Fruit fly (Drosophila melanogaster) whole organism, embryonic: Measurements from ENCODE around the gene SkpD.

Experiments
- Atf3 ChIP-seq: fragments of 200-800 bp; sonication (Bioruptor generic); optimal IDR thresholded peaks from 3 replicates; lab custom pipeline; 2016; ENCODE audit warnings: missing biosample characterization, missing genetic modification characterization
- CG1024 ChIP-seq: fragments of 200-800 bp; sonication (Bioruptor generic); IDR thresholded peaks from 2 replicates; pipeline ENCODE4 v1.3.6; 2022; ENCODE audit warnings: missing biosample characterization, missing genetic modification characterization
- CG10274 ChIP-seq: fragments of 200-800 bp; sonication (Bioruptor generic); optimal IDR thresholded peaks from 3 replicates; lab custom pipeline; 2017; ENCODE audit warnings: missing biosample characterization, mild to moderate bottlenecking, missing genetic modification characterization
- CG10959 ChIP-seq: fragments of 200-800 bp; sonication (Bioruptor generic); IDR thresholded peaks from 2 replicates; pipeline ENCODE4 v1.3.6; 2022; ENCODE audit warnings: missing biosample characterization, missing genetic modification characterization
- CG12299 ChIP-seq: fragments of 200-800 bp; sonication (Bioruptor generic); optimal IDR thresholded peaks from 2 replicates; lab custom pipeline; 2018; ENCODE audit warnings: missing biosample characterization, mild to moderate bottlenecking, missing genetic modification characterization
- CG13424 ChIP-seq: fragments of 200-800 bp; sonication (Bioruptor generic); optimal IDR thresholded peaks from 2 replicates; lab custom pipeline; 2019; ENCODE audit warnings: missing biosample characterization, mild to moderate bottlenecking, missing genetic modification characterization, moderate library complexity
- CG14710 ChIP-seq: fragments of 200-800 bp; sonication (Bioruptor generic); optimal IDR thresholded peaks from 3 replicates; lab custom pipeline; 2019; ENCODE audit warnings: missing biosample characterization, mild to moderate bottlenecking, missing genetic modification characterization, moderate library complexity
- CG17328 ChIP-seq: fragments of 200-800 bp; sonication (Bioruptor generic); IDR thresholded peaks from 2 replicates; pipeline ENCODE4 v1.3.6; 2022; ENCODE audit warnings: missing biosample characterization, missing genetic modification characterization
- CG17361 ChIP-seq: fragments of 200-800 bp; sonication (Bioruptor generic); IDR thresholded peaks from 3 replicates; pipeline ENCODE4 v1.3.6; 2022; ENCODE audit warnings: missing biosample characterization, missing genetic modification characterization
- CG17802 ChIP-seq: fragments of 200-800 bp; sonication (Bioruptor generic); optimal IDR thresholded peaks from 2 replicates; lab custom pipeline; 2018; ENCODE audit warnings: missing biosample characterization, mild to moderate bottlenecking, missing genetic modification characterization, moderate library complexity
- CG18262 ChIP-seq: fragments of 200-800 bp; optimal IDR thresholded peaks from 3 replicates; lab custom pipeline; 2019; ENCODE audit warnings: missing biosample characterization, mild to moderate bottlenecking, missing genetic modification characterization, moderate library complexity
- CG34224 ChIP-seq: fragments of 200-800 bp; sonication (Bioruptor generic); IDR thresholded peaks from 3 replicates; pipeline ENCODE4 v1.3.6; 2022; ENCODE audit warnings: missing biosample characterization, missing genetic modification characterization; ENCODE audit not compliant: partially characterized antibody
- CG4328 ChIP-seq: fragments of 200-800 bp; sonication (Bioruptor generic); optimal IDR thresholded peaks from 3 replicates; lab custom pipeline; 2017; ENCODE audit warnings: missing biosample characterization, missing genetic modification reagents, missing genetic modification characterization
- CG6654 ChIP-seq: fragments of 200-800 bp; sonication (Bioruptor generic); optimal IDR thresholded peaks from 2 replicates; lab custom pipeline; 2017; ENCODE audit warnings: missing biosample characterization, mild to moderate bottlenecking, missing genetic modification characterization
- CG7963 ChIP-seq: fragments of 200-800 bp; sonication (Bioruptor generic); IDR thresholded peaks from 3 replicates; pipeline ENCODE4 v1.3.6; 2022; ENCODE audit warnings: missing biosample characterization, missing genetic modification characterization; ENCODE audit not compliant: partially characterized antibody
- CG8290 ChIP-seq, 3 experiments: fragments of 200-800 bp; sonication (Bioruptor generic); optimal IDR thresholded peaks; 2 replicates each; lab custom pipeline; 2016 to 2019; ENCODE audit warnings: missing biosample characterization in 3 of 3, missing genetic modification characterization in 3 of 3, mild to moderate bottlenecking in 2 of 3, moderate library complexity in 1 of 3
- CHES-1-like ChIP-seq: fragments of 200-800 bp; sonication (Bioruptor generic); optimal IDR thresholded peaks from 2 replicates; lab custom pipeline; 2016; ENCODE audit warnings: missing biosample characterization, missing genetic modification characterization
- CoRest ChIP-seq: fragments of 200-800 bp; sonication (Bioruptor generic); optimal IDR thresholded peaks from 3 replicates; lab custom pipeline; 2018; ENCODE audit warnings: missing biosample characterization, mild to moderate bottlenecking, missing genetic modification characterization, moderate library complexity
- CrebB ChIP-seq: fragments of 200-800 bp; sonication (Bioruptor generic); optimal IDR thresholded peaks from 3 replicates; lab custom pipeline; 2018; ENCODE audit warnings: missing biosample characterization, mild to moderate bottlenecking, missing genetic modification characterization
- Deaf1 ChIP-seq: fragments of 200-800 bp; optimal IDR thresholded peaks from 3 replicates; lab custom pipeline; 2019; ENCODE audit warnings: missing biosample characterization, mild to moderate bottlenecking, missing genetic modification characterization, moderate library complexity
- Dll ChIP-seq: fragments of 200-800 bp; sonication (Bioruptor generic); IDR thresholded peaks from 4 replicates; pipeline ENCODE4 v1.3.6; 2022; ENCODE audit warnings: missing biosample characterization, missing genetic modification characterization; ENCODE audit not compliant: partially characterized antibody
- Eip74EF ChIP-seq, 2 experiments: fragments of 200-800 bp in 1 of 2; fragments of >200 bp in 1 of 2; sonication (Bioruptor generic) in 1 of 2; optimal IDR thresholded peaks; 2 replicates each; lab custom pipeline; 2017 to 2019; ENCODE audit warnings: missing biosample characterization in 2 of 2, missing genetic modification characterization in 2 of 2, mild to moderate bottlenecking in 1 of 2, moderate library complexity in 1 of 2
- GATAe ChIP-seq: fragments of 200-800 bp; sonication (Bioruptor generic); conservative IDR thresholded peaks from 2 replicates; pipeline ENCODE4 v1.3.6; 2022; ENCODE audit warnings: missing biosample characterization, missing genetic modification characterization
- H15 ChIP-seq: fragments of 200-800 bp; sonication (Bioruptor generic); IDR thresholded peaks from 3 replicates; pipeline ENCODE4 v1.3.6; 2022; ENCODE audit warnings: missing biosample characterization, missing genetic modification characterization
- HHEX ChIP-seq: fragments of 200-800 bp; sonication (Bioruptor generic); optimal IDR thresholded peaks from 3 replicates; lab custom pipeline; 2017; ENCODE audit warnings: missing biosample characterization, mild to moderate bottlenecking, missing genetic modification characterization, missing genetic modification reagents
- Hmx ChIP-seq: fragments of 200-800 bp; sonication (Bioruptor generic); optimal IDR thresholded peaks from 2 replicates; lab custom pipeline; 2016; ENCODE audit warnings: missing biosample characterization, missing genetic modification characterization
- Hr51 ChIP-seq, 2 experiments: fragments of 200-800 bp; sonication (Bioruptor generic); optimal IDR thresholded peaks; 2 replicates in 1 of 2; 3 replicates in 1 of 2; lab custom pipeline; 2016 to 2018; ENCODE audit warnings: missing biosample characterization in 2 of 2, missing genetic modification characterization in 2 of 2, mild to moderate bottlenecking in 1 of 2, moderate library complexity in 1 of 2
- Hsf ChIP-seq: fragments of 200-800 bp; sonication (Bioruptor generic); optimal IDR thresholded peaks from 3 replicates; lab custom pipeline; 2016; ENCODE audit warnings: missing biosample characterization, missing genetic modification characterization
- Myb ChIP-seq: fragments of 200-800 bp; sonication (Bioruptor generic); optimal IDR thresholded peaks from 2 replicates; lab custom pipeline; 2016; ENCODE audit warnings: missing biosample characterization, missing genetic modification characterization
- Opbp ChIP-seq: fragments of 200-800 bp; sonication (Bioruptor generic); IDR thresholded peaks from 3 replicates; pipeline ENCODE4 v1.3.6; 2022; ENCODE audit warnings: missing biosample characterization, missing genetic modification characterization; ENCODE audit not compliant: partially characterized antibody
- Sox100B ChIP-seq: fragments of 200-800 bp; sonication (Bioruptor generic); optimal IDR thresholded peaks from 3 replicates; lab custom pipeline; 2018; ENCODE audit warnings: missing biosample characterization, mild to moderate bottlenecking, missing genetic modification characterization
- Sry-β ChIP-seq: fragments of 200-800 bp; sonication (Bioruptor generic); optimal IDR thresholded peaks from 2 replicates; lab custom pipeline; 2018; ENCODE audit warnings: missing biosample characterization, mild to moderate bottlenecking, missing genetic modification characterization, moderate library complexity
- amos ChIP-seq: fragments of 200-800 bp; sonication (Bioruptor generic); IDR thresholded peaks from 2 replicates; pipeline ENCODE4 v1.3.6; 2022; ENCODE audit warnings: missing biosample characterization, missing genetic modification characterization; ENCODE audit not compliant: partially characterized antibody
- bowl ChIP-seq: fragments of 200-800 bp; sonication (Bioruptor generic); IDR thresholded peaks from 2 replicates; pipeline ENCODE4 v1.3.6; 2022; ENCODE audit warnings: missing biosample characterization, missing genetic modification characterization
- chinmo ChIP-seq: fragments of 200-800 bp; sonication (Bioruptor generic); IDR thresholded peaks from 4 replicates; pipeline ENCODE4 v1.3.6; 2022; ENCODE audit warnings: missing biosample characterization, missing genetic modification characterization; ENCODE audit not compliant: partially characterized antibody
- corto ChIP-seq: fragments of 200-800 bp; sonication (Bioruptor generic); optimal IDR thresholded peaks from 2 replicates; lab custom pipeline; 2016; ENCODE audit warnings: missing biosample characterization, mild to moderate bottlenecking, missing genetic modification characterization, moderate library complexity
- dimm ChIP-seq: fragments of 200-800 bp; sonication (Bioruptor generic); IDR thresholded peaks from 2 replicates; pipeline ENCODE4 v1.3.6; 2022; ENCODE audit warnings: missing biosample characterization, missing genetic modification characterization
- fd3F ChIP-seq: fragments of 200-800 bp; sonication (Bioruptor generic); optimal IDR thresholded peaks from 2 replicates; lab custom pipeline; 2018; ENCODE audit warnings: missing biosample characterization, mild to moderate bottlenecking, missing genetic modification characterization, moderate library complexity
- gt ChIP-seq: fragments of 200-800 bp; sonication (Bioruptor generic); IDR thresholded peaks from 2 replicates; pipeline ENCODE4 v1.3.6; 2022; ENCODE audit warnings: missing biosample characterization, missing genetic modification characterization
- jing ChIP-seq: fragments of 200-800 bp; sonication (Bioruptor generic); optimal IDR thresholded peaks from 2 replicates; lab custom pipeline; 2018; ENCODE audit warnings: missing biosample characterization, mild to moderate bottlenecking, missing genetic modification characterization
- lbe ChIP-seq: fragments of 200-800 bp; sonication (Bioruptor generic); optimal IDR thresholded peaks from 2 replicates; lab custom pipeline; 2016; ENCODE audit warnings: missing biosample characterization, mild to moderate bottlenecking, missing genetic modification characterization
- nom ChIP-seq: fragments of 200-800 bp; sonication (Bioruptor generic); optimal IDR thresholded peaks from 2 replicates; lab custom pipeline; 2017; ENCODE audit warnings: missing biosample characterization, missing genetic modification characterization, mild to moderate bottlenecking, moderate library complexity, missing genetic modification reagents
- psq ChIP-seq: fragments of 200-800 bp; sonication (Bioruptor generic); optimal IDR thresholded peaks from 2 replicates; lab custom pipeline; 2017; ENCODE audit warnings: missing biosample characterization, missing genetic modification characterization
- sna ChIP-seq: fragments of 200-800 bp; sonication (Bioruptor generic); IDR thresholded peaks from 2 replicates; pipeline ENCODE4 v1.3.6; 2022; ENCODE audit warnings: missing biosample characterization, missing genetic modification characterization; ENCODE audit not compliant: partially characterized antibody
- sob ChIP-seq: fragments of 200-800 bp; sonication (Bioruptor generic); IDR thresholded peaks from 2 replicates; pipeline ENCODE4 v1.3.6; 2022; ENCODE audit warnings: missing biosample characterization, missing genetic modification characterization
- sr ChIP-seq: fragments of 200-800 bp; sonication (Bioruptor generic); IDR thresholded peaks from 3 replicates; pipeline ENCODE4 v1.3.6; 2022; ENCODE audit warnings: missing biosample characterization, missing genetic modification characterization
- ssp ChIP-seq: fragments of 200-800 bp; sonication (Bioruptor generic); IDR thresholded peaks from 2 replicates; pipeline ENCODE4 v1.3.6; 2022; ENCODE audit warnings: missing biosample characterization, missing genetic modification characterization
- usp ChIP-seq: fragments of >200 bp; optimal IDR thresholded peaks from 2 replicates; lab custom pipeline; 2017; ENCODE audit warnings: missing biosample characterization, missing genetic modification characterization
- wor ChIP-seq: fragments of 200-800 bp; sonication (Bioruptor generic); IDR thresholded peaks from 2 replicates; pipeline ENCODE4 v1.3.6; 2022; ENCODE audit warnings: missing biosample characterization, missing genetic modification characterization
- zf30C ChIP-seq: fragments of 200-800 bp; sonication (Bioruptor generic); optimal IDR thresholded peaks from 3 replicates; lab custom pipeline; 2018; ENCODE audit warnings: missing biosample characterization, mild to moderate bottlenecking, missing genetic modification characterization

Gene SkpD

dm6 chrX:19818617-19819016, 6.1 kb downstream of the SkpD start (continued):
- TF ChIP-seq CG6654: no peak
- no peak for TF ChIP-seq Myb (GFP tag; lab: Kevin White, UChicago)
- no peak for TF ChIP-seq CG17802 (tag; lab: Kevin White, UChicago)
- no peak for TF ChIP-seq CG10274 (GFP tag; lab: Kevin White, UChicago)
- no peak for TF ChIP-seq chinmo (GFP tag; lab: Robert Waterston, UW)
- no peak for TF ChIP-seq ssp (GFP tag; lab: Robert Waterston, UW)
- no peak for TF ChIP-seq lbe (GFP tag; lab: Kevin White, UChicago)
- no peak for TF ChIP-seq CG10959 (GFP tag; lab: Robert Waterston, UW)
- TF ChIP-seq dimm: no peak
- peak; percentile 31; the same call in 1 of the 3 replicates for TF ChIP-seq CG17361 (GFP tag; lab: Robert Waterston, UW)
- no peak for TF ChIP-seq nom (GFP tag; lab: Kevin White, UChicago)
- TF ChIP-seq fd3F (GFP tag; lab: Kevin White, UChicago): no peak
- TF ChIP-seq sna (GFP tag; lab: Robert Waterston, UW): no peak
- TF ChIP-seq CG14710: no peak
- TF ChIP-seq Sry-β (GFP tag; lab: Kevin White, UChicago): no peak
- no peak for TF ChIP-seq Dll
- TF ChIP-seq CG8290 (GFP tag; optimal IDR thresholded peaks at IDR 0.05; lab: Kevin White, UChicago): no peak
- no peak for TF ChIP-seq CG8290 (tag; optimal IDR thresholded peaks at IDR 0.05; lab: Kevin White, UChicago)
- peak; percentile 24 for TF ChIP-seq CoRest (tag; lab: Kevin White, UChicago)
- no peak for TF ChIP-seq CG18262 (tag; lab: Kevin White, UChicago)
- no peak for TF ChIP-seq usp (GFP tag; lab: Kevin White, UChicago)
- TF ChIP-seq Hr51 (GFP tag; optimal IDR thresholded peaks at IDR 0.05; lab: Kevin White, UChicago): peak in 1 of 2 experiments; percentile 52
- no peak for TF ChIP-seq amos
- TF ChIP-seq HHEX (GFP tag; lab: Kevin White, UChicago): no peak
- no peak for TF ChIP-seq CG4328 (GFP tag; lab: Kevin White, UChicago)
- TF ChIP-seq Opbp (GFP tag; lab: Robert Waterston, UW): no peak
- TF ChIP-seq CG1024 (GFP tag; lab: Robert Waterston, UW): no peak
- no peak for TF ChIP-seq Atf3 (GFP tag; lab: Kevin White, UChicago)
- no peak for TF ChIP-seq H15 (GFP tag; lab: Robert Waterston, UW)
- no peak for TF ChIP-seq corto (GFP tag; lab: Kevin White, UChicago)
- TF ChIP-seq GATAe: no peak
- TF ChIP-seq Sox100B (GFP tag; lab: Kevin White, UChicago): no peak
- no peak for TF ChIP-seq CG17328 (GFP tag; lab: Robert Waterston, UW)
- TF ChIP-seq jing (GFP tag; lab: Kevin White, UChicago): no peak
- no peak for TF ChIP-seq CrebB
- no peak for TF ChIP-seq CG34224 (GFP tag; lab: Robert Waterston, UW)
- TF ChIP-seq Hmx (GFP tag; lab: Kevin White, UChicago): no peak
- TF ChIP-seq Hsf (GFP tag; lab: Kevin White, UChicago): no peak
- TF ChIP-seq CG12299: no peak
- TF ChIP-seq sr (GFP tag; lab: Robert Waterston, UW): no peak
- no peak for TF ChIP-seq gt (GFP tag; lab: Robert Waterston, UW)
- no peak for TF ChIP-seq psq (GFP tag; lab: Kevin White, UChicago)
- TF ChIP-seq CHES-1-like (GFP tag; lab: Kevin White, UChicago): no peak
- TF ChIP-seq bowl (GFP tag; lab: Robert Waterston, UW): no peak
- no peak for TF ChIP-seq CG7963 (GFP tag; lab: Robert Waterston, UW)
- TF ChIP-seq wor (GFP tag; lab: Robert Waterston, UW): no peak
- peak; percentile 31 for TF ChIP-seq zf30C
- TF ChIP-seq Deaf1: no peak
- TF ChIP-seq Eip74EF (GFP tag; optimal IDR thresholded peaks at IDR 0.05; lab: Kevin White, UChicago): no peak
- no peak for TF ChIP-seq sob (GFP tag; lab: Robert Waterston, UW)
- peak; percentile 16 for TF ChIP-seq CG13424
